Worm (Caenorhabditis elegans): Measurements from ENCODE around the gene F20D6.5.

DNA sequence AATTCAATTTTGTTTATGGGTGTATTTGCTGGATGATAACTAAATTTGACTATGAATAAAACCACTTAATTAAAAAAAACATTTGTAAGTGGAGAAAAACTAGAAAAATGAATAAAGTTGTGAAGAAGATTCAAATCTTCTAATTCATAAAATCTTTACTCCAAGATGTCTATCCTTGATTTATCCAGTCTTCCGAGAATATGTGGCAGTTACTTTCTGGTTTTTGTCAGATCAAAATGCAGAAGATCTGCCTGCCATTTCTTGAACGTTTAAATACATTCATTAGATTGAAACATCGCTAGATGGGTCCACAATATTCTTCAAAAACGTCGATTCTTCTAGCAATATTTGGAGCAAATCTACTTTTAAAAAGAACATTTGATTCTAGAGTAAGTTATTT is 24.0 kb downstream of the F20D6.5 start, which contains the start of gene F20D6.2:
- TF ChIP-seq lin-15B (tag; optimal IDR thresholded peaks at IDR 0.05) (no peak), nhr-77 (tag; optimal IDR thresholded peaks at IDR 0.05) (no peak), pqm-1 (tag; optimal IDR thresholded peaks at IDR 0.05) (no peak), lin-35 (GFP tag; optimal IDR thresholded peaks at IDR 0.05) (no peak)

Measured in whole organism, L1 larva.